Worm (Caenorhabditis elegans): ENCODE results near the gene T28A8.4.
"Not testable (repeated sequence)": the region's sequence is repeated elsewhere in the genome, so short reads cannot be mapped to it uniquely, and the experiment has no call there.

T28A8.4 gene

DNA sequence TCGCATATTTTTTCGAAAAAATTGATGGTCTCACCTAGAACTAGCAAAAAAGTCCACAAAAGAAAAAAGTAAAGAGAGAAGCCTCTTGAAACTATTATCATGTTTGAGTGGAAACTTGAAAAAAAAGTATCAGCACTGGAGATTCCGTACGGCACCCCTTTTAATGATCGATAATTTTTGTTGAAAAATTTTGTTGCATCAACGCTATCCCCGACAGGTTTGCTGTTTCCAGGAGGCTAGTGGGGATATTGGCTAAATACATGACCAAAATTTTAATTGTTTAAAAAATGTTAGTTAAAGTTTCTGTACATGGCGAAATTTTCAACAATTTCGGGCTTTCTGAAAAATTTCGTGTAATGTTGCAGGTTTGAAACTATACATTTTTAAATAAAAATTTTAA lies 7.9 kb upstream of the T28A8.4 start, which contains the start of gene T28A8.2:
Gene T28A8.2, minus strand, starts transcription at position 101 of the 400 bp plus-strand sequence.
- no peak for TF ChIP-seq tbx-9 (tag; optimal IDR thresholded peaks at IDR 0.05; ENCODE audit: borderline replicate concordance)
- TF ChIP-seq madf-3 (GFP tag; IDR thresholded peaks at IDR 0.05): no peak
- TF ChIP-seq Y79H2A.3 (GFP tag; conservative IDR thresholded peaks at IDR 0.05): no peak
- TF ChIP-seq atf-7 (tag; optimal IDR thresholded peaks at IDR 0.05): no peak
- TF ChIP-seq hsf-1 (GFP tag; IDR thresholded peaks at IDR 0.05): no peak
- TF ChIP-seq ets-4 (GFP tag; optimal IDR thresholded peaks at IDR 0.05): no peak
- no peak for TF ChIP-seq hmg-20 (GFP tag; IDR thresholded peaks at IDR 0.05)
- TF ChIP-seq ceh-91 (GFP tag; IDR thresholded peaks at IDR 0.05): no peak
- TF ChIP-seq Y67H2A.10 (GFP tag; conservative IDR thresholded peaks at IDR 0.05): no peak

DNA sequence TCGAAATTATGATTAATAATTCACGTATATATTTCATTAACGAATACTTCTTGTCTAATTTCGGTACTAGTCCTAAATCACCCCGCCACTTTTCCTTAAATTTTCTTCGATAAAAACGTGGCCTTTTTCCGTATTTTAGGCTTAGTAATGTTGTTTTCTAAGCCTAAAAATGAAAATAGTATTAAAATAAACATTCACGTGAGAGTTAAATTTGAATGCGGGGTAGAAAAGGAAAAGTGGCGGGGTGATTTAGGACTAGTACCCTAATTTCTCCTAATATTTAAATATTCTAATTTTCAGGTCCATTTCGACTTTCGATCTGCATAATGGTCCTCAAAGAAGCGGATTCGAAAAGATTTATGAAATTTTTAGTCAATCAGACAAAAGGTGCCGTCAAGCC lies 4.6 kb upstream of the T28A8.4 start, which contains the start of gene T28A8.6:
Gene T28A8.6, plus strand, starts transcription at position 301 of the 400 bp plus-strand sequence.
- not testable (repeated sequence) for TF ChIP-seq nhr-179 (tag; optimal IDR thresholded peaks at IDR 0.05); lir-1 (GFP tag; conservative IDR thresholded peaks at IDR 0.05); ztf-26 (tag; optimal IDR thresholded peaks at IDR 0.05)

DNA sequence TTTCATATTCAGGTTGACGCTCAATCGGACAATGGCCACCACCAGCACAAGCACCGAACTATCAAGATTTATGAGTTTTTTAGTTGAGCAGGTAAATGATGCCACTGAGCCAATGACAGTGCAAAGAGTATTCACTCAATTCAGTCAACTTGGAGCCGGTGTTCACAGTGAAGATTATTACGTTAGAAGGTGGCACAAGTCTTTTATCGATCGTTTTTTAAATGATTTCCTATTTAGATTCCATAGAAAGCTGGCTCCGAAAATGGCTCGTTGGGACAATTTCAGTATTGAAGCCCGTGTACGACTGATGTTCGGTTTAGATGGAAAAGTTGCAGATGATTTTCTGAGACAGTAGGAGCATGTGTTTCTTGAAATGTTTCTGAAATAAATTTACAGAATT lies 1.9 kb upstream of the T28A8.4 start, which contains the start of gene T28A8.5:
Gene T28A8.5, plus strand, starts transcription at position 32 of the 400 bp plus-strand sequence.
- TF ChIP-seq ama-1 (optimal IDR thresholded peaks at IDR 0.05) (no peak), ama-1 (GFP tag; optimal IDR thresholded peaks at IDR 0.05) (no peak), madf-6 (GFP tag; IDR thresholded peaks at IDR 0.05) (0 out of 2 replicates have a peak, but pooled peaks have one; percentile 14)

DNA sequence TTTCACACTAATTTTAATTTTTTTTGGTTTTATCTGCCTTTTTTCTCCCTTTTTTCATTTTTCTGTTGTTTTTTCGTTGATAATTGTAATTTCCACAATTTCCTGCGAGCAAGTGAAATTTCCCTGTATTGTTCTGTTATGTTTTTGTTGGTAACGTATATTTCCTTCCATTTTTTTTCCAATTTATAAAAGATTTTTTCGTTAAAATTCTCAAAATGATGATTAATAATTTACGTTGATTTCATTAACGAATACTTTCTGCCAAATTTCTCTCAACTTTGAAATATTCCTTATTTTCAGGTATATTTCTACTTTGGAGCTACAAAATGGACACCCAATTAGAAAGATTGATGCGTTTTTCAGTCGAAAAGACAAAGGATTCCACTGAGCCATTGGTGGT lies 966 bp upstream of the T28A8.4 start, which contains the start of gene T28A8.8:
Gene T28A8.8, plus strand, starts transcription at position 301 of the 400 bp plus-strand sequence.
- TF ChIP-seq dpl-1 (GFP tag; optimal IDR thresholded peaks at IDR 0.05) (no peak), atf-7 (tag; optimal IDR thresholded peaks at IDR 0.05) (no peak), hlh-26 (GFP tag; conservative IDR thresholded peaks at IDR 0.05) (no peak), athp-1 (tag; optimal IDR thresholded peaks at IDR 0.05) (no peak), egl-44 (GFP tag; IDR thresholded peaks at IDR 0.05) (no peak), snpc-4 (GFP tag; optimal IDR thresholded peaks at IDR 0.05) (no peak), snpc-4 (tag; optimal IDR thresholded peaks at IDR 0.05) (no peak), F10E7.11 (tag; optimal IDR thresholded peaks at IDR 0.05) (no peak), zim-3 (tag; optimal IDR thresholded peaks at IDR 0.05) (no peak), F52B5.7 (tag; optimal IDR thresholded peaks at IDR 0.05) (no peak)

DNA sequence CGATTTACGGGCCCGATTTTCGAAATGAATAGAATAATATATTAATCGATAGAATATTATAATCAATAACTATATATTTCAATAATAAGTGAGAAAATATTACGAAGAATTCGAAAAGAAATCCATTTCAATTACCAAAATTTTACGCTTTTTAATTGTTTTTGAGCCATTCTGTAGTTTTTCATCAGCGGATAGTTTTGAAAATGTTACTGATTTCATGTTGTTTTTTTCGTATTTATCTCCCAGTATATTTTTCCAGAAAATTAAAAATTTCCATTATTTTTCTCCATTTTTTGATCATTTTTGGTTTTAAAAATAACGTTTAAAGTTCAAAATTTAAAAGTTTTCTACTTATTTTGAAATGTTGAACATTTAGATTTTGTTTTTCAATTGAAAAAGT lies 2.2 kb downstream of the T28A8.4 start, which contains the start of gene T28A8.3:
Gene T28A8.3, plus strand, starts transcription at position 301 of the 400 bp plus-strand sequence.
- TF ChIP-seq B0336.3 (GFP tag; IDR thresholded peaks at IDR 0.05): no peak
- TF ChIP-seq pha-4 (tag; optimal IDR thresholded peaks at IDR 0.05): no peak
- TF ChIP-seq chd-7 (tag; optimal IDR thresholded peaks at IDR 0.05): no peak
- TF ChIP-seq ztf-25 (GFP tag; IDR thresholded peaks at IDR 0.05): no peak

DNA sequence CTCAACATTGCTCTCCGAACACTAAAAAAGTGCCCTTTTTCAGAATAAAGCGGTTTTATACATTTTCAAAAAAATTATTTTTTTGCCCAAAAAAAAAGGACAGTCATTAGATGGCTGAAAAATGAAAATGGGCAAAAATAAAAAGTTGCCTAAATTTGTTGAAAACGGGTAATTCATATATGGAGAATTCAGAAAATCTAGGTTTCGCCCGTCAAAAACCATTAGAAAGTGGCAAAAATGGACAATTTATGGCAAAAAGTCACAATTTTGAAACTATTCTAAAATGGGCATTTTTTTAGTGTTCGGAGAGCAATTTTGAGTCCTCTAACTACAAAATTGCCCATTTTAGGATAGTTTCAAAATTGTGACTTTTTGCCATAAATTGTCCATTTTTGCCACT lies 5.1 kb downstream of the T28A8.4 start:
- peak; percentile 94 for TF ChIP-seq him-1 (tag; optimal IDR thresholded peaks at IDR 0.05)

DNA sequence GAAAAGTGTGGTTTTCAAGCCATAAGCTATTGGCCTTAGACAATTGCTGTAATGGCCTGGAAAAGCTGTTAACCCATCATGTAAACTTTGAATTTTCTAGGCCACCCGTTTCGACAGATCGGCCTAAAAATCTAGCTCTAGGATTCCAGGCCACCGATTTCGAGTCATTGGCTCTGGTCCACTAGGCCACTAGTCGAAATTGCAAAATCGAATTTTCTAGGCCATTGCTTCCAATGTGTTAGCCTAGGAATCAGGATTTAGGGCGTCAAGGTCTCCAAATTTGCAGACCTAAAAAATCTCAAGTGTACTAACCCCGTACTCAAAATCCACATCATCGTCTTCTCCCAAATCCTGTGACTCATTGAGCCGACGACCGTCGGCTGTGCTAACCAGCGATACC lies 7.3 kb downstream of the T28A8.4 start:
- 0 out of 2 replicates have a peak, but pooled peaks have one; percentile 1 for TF ChIP-seq nfya-2 (GFP tag; IDR thresholded peaks at IDR 0.05)
- 0 out of 2 replicates have a peak, but pooled peaks have one; percentile 32 for TF ChIP-seq nfyb-1 (GFP tag; IDR thresholded peaks at IDR 0.05)
- no peak for TF ChIP-seq tbp1 (GFP tag; optimal IDR thresholded peaks at IDR 0.05)
